Worm (Caenorhabditis elegans) whole organism, mixed stage, embryonic: ENCODE results near the gene F41B5.12.

Experiments used
- bed-3 ChIP-seq: fragments of 200-800 bp; sonication (Bioruptor generic); optimal IDR thresholded peaks from 3 replicates; lab custom pipeline; 2018; ENCODE audit warnings: mild to moderate bottlenecking, missing genetic modification characterization, moderate library complexity, missing compliant biosample characterization
- blmp-1 ChIP-seq: fragments of 150-350 bp; optimal IDR thresholded peaks from 2 replicates; lab custom pipeline; 2014; ENCODE audit warnings: missing biosample characterization, missing genetic modification characterization
- ceh-43 ChIP-seq: fragments of 200-800 bp; sonication (Bioruptor generic); optimal IDR thresholded peaks from 2 replicates; lab custom pipeline; 2018; ENCODE audit warnings: mild to moderate bottlenecking, missing genetic modification characterization, moderate library complexity, missing compliant biosample characterization
- ceh-83 ChIP-seq: fragments of 200-800 bp; sonication (Bioruptor generic); optimal IDR thresholded peaks from 2 replicates; lab custom pipeline; 2018; ENCODE audit warnings: mild to moderate bottlenecking, missing genetic modification characterization, missing compliant biosample characterization
- cnd-1 ChIP-seq: fragments of 200-800 bp; sonication (Bioruptor generic); optimal IDR thresholded peaks from 2 replicates; lab custom pipeline; 2018; ENCODE audit warnings: mild to moderate bottlenecking, missing genetic modification characterization, missing compliant biosample characterization
- drap-1 ChIP-seq: fragments of 200-800 bp; sonication (Bioruptor generic); optimal IDR thresholded peaks from 3 replicates; lab custom pipeline; 2018; ENCODE audit warnings: mild to moderate bottlenecking, missing genetic modification characterization, missing compliant biosample characterization
- elt-1 ChIP-seq: sonication (generic microtip); optimal IDR thresholded peaks from 2 replicates; lab custom pipeline; 2017; ENCODE audit warnings: missing genetic modification characterization, mild to moderate bottlenecking, missing compliant biosample characterization, antibody characterized with exemption, moderate library complexity, borderline replicate concordance; ENCODE audit not compliant: insufficient read depth
- elt-3 ChIP-seq: fragments of 150-350 bp; optimal IDR thresholded peaks from 2 replicates; lab custom pipeline; 2014; ENCODE audit warnings: missing biosample characterization, missing genetic modification characterization
- flh-1 ChIP-seq: fragments of 200-800 bp; sonication (Bioruptor generic); optimal IDR thresholded peaks from 2 replicates; lab custom pipeline; 2018; ENCODE audit warnings: mild to moderate bottlenecking, missing genetic modification characterization, moderate library complexity, missing compliant biosample characterization
- ham-2 ChIP-seq: fragments of 200-800 bp; sonication (Bioruptor generic); optimal IDR thresholded peaks from 2 replicates; lab custom pipeline; 2018; ENCODE audit warnings: mild to moderate bottlenecking, missing genetic modification characterization, missing compliant biosample characterization
- hlh-1 ChIP-seq: fragments of 150-350 bp; optimal IDR thresholded peaks from 2 replicates; lab custom pipeline; 2014; ENCODE audit warnings: missing biosample characterization, missing genetic modification reagents, missing genetic modification characterization
- lin-13 ChIP-seq: fragments of 150-350 bp; optimal IDR thresholded peaks from 2 replicates; lab custom pipeline; 2014; ENCODE audit warnings: missing biosample characterization, missing genetic modification characterization
- lin-32 ChIP-seq: fragments of 200-800 bp; sonication (Bioruptor generic); optimal IDR thresholded peaks from 2 replicates; lab custom pipeline; 2018; ENCODE audit warnings: mild to moderate bottlenecking, missing genetic modification characterization, missing compliant biosample characterization
- lsy-2 ChIP-seq: fragments of 150-350 bp; optimal IDR thresholded peaks from 2 replicates; lab custom pipeline; 2014; ENCODE audit warnings: missing biosample characterization, missing genetic modification characterization
- mab-5 ChIP-seq: fragments of 150-350 bp; optimal IDR thresholded peaks from 2 replicates; lab custom pipeline; 2014; ENCODE audit warnings: missing biosample characterization, missing genetic modification characterization
- mep-1 ChIP-seq: fragments of 150-350 bp; optimal IDR thresholded peaks from 2 replicates; lab custom pipeline; 2017; ENCODE audit warnings: missing biosample characterization, missing genetic modification reagents, missing genetic modification characterization, inconsistent platforms
- mls-2 ChIP-seq: sonication (generic microtip); optimal IDR thresholded peaks from 2 replicates; lab custom pipeline; 2016; ENCODE audit warnings: mild to moderate bottlenecking, missing genetic modification characterization, moderate library complexity, missing compliant biosample characterization
- nhr-237 ChIP-seq: fragments of 150-350 bp; optimal IDR thresholded peaks from 2 replicates; lab custom pipeline; 2014; ENCODE audit warnings: missing biosample characterization, missing genetic modification characterization
- nhr-28 ChIP-seq: fragments of 150-350 bp; optimal IDR thresholded peaks from 2 replicates; lab custom pipeline; 2014; ENCODE audit warnings: missing biosample characterization, missing genetic modification characterization
- nhr-76 ChIP-seq: sonication (generic microtip); optimal IDR thresholded peaks from 2 replicates; lab custom pipeline; 2017; ENCODE audit warnings: missing biosample characterization, missing genetic modification characterization
- pha-4 ChIP-seq: fragments of 150-350 bp; optimal IDR thresholded peaks from 2 replicates; lab custom pipeline; 2018; ENCODE audit warnings: missing biosample characterization, missing genetic modification reagents, missing genetic modification characterization
- sem-2 ChIP-seq: fragments of 200-800 bp; sonication (Bioruptor generic); optimal IDR thresholded peaks from 2 replicates; lab custom pipeline; 2018; ENCODE audit warnings: mild to moderate bottlenecking, missing genetic modification characterization, missing compliant biosample characterization
- snpc-4 ChIP-seq: fragments of 150-350 bp; optimal IDR thresholded peaks from 2 replicates; lab custom pipeline; 2014; ENCODE audit warnings: missing biosample characterization, missing genetic modification characterization
- tbx-8 ChIP-seq: fragments of 200-800 bp; sonication (Bioruptor generic); optimal IDR thresholded peaks from 2 replicates; lab custom pipeline; 2018; ENCODE audit warnings: mild to moderate bottlenecking, missing genetic modification characterization, moderate library complexity, missing compliant biosample characterization
- unc-120 ChIP-seq: sonication (generic microtip); optimal IDR thresholded peaks from 2 replicates; lab custom pipeline; 2017; ENCODE audit warnings: missing genetic modification characterization, missing compliant biosample characterization; ENCODE audit not compliant: poor library complexity, severe bottlenecking
- unc-39 ChIP-seq: fragments of 150-350 bp; optimal IDR thresholded peaks from 2 replicates; lab custom pipeline; 2014; ENCODE audit warnings: missing biosample characterization, missing genetic modification characterization
- unc-62 ChIP-seq: fragments of 150-350 bp; optimal IDR thresholded peaks from 2 replicates; lab custom pipeline; 2014; ENCODE audit warnings: missing biosample characterization, missing genetic modification reagents, missing genetic modification characterization
- zip-8 ChIP-seq: fragments of 150-350 bp; optimal IDR thresholded peaks from 2 replicates; lab custom pipeline; 2014; ENCODE audit warnings: missing biosample characterization, missing genetic modification characterization
- ztf-11 ChIP-seq: fragments of 150-350 bp; optimal IDR thresholded peaks from 2 replicates; lab custom pipeline; 2014; ENCODE audit warnings: missing biosample characterization, missing genetic modification characterization

The F41B5.12 gene

ce11 chrV:2260660-2261059, at the start of gene F41B5.12:
Gene F41B5.12 (plus strand): TSS chrV:2260960.
- TF ChIP-seq elt-1, result no peak
- TF ChIP-seq cnd-1 (tag; lab: Kevin White, UChicago), result no peak
- no peak for TF ChIP-seq mab-5 (tag; lab: Kevin White, UChicago)
- TF ChIP-seq ham-2 (GFP tag; lab: Kevin White, UChicago), result no peak
- TF ChIP-seq drap-1, result no peak
- no peak for TF ChIP-seq mep-1
- no peak for TF ChIP-seq ceh-43
- TF ChIP-seq bed-3 (GFP tag; lab: Kevin White, UChicago), result no peak
- no peak for TF ChIP-seq unc-120 (tag; lab: Kevin White, UChicago)
- TF ChIP-seq elt-3, result no peak
- TF ChIP-seq ceh-83 (GFP tag; lab: Kevin White, UChicago), result no peak

DNA sequence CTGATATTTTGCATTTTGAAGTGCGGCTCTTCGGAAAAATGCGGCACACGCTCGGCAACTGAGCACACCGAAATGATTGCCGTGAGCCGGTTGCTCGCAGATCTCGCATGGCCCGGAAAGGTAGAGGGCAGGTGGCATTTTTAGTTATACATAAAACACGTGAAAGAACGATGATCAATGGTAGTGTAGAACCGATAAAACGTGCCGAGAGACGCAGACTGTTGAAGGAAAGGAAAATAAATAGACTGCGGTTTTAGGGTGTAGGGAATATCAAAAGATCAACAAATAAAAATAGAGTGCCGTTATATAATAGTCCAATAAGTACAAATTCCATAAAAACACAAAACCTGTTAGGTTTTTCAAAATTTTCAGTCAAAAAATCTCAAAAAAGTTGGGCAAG, 48.8 kb upstream of the F41B5.12 start, which contains the start of gene nhr-133:
Gene nhr-133, minus strand, starts transcription at position 183 of the 400 bp plus-strand sequence.
- no peak for TF ChIP-seq snpc-4
- no peak for TF ChIP-seq nhr-28
- TF ChIP-seq sem-2 (GFP tag; lab: Kevin White, UChicago), result no peak
- no peak for TF ChIP-seq elt-1
- no peak for TF ChIP-seq flh-1 (GFP tag; lab: Kevin White, UChicago)
- no peak for TF ChIP-seq hlh-1
- no peak for TF ChIP-seq ham-2 (GFP tag; lab: Kevin White, UChicago)
- no peak for TF ChIP-seq zip-8 (tag; lab: Kevin White, UChicago)
- no peak for TF ChIP-seq bed-3 (GFP tag; lab: Kevin White, UChicago)

DNA sequence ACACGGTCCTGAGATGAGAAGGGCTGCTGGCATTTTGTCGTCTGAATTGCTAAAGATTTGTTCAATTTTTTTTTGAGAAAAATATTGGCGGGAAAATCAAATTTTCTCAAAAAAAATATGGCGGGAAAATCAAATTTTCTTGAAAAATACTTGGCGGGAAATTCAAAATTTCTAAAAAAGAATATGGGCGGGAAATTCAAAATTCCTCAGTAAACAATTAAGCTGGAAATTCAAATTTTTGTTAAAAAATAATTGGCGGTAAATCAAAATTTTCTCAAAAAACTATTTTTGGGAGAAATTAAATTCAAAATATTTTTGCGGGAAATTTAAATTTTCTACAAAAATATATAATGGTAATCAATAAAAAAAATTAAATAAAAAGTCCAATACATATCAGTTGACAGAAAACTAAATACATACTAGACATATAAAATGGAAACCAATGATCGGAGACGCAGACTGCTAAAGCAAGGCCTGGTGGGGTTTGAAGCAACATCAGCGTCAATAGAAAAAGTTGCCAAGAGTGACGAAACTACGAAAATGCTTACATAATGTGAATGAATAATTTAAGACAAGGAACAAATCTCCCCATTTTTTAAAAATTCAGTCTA, 46.2 kb upstream of the F41B5.12 start, which contains the start of gene nhr-184:
Gene nhr-184, minus strand, starts transcription at position 51 of the 611 bp plus-strand sequence.
- peak; percentile 6 for TF ChIP-seq pha-4 (tag; lab: Kevin White, UChicago)
- no peak for TF ChIP-seq lin-13 (tag; lab: Kevin White, UChicago)
- no peak for TF ChIP-seq tbx-8 (GFP tag; lab: Kevin White, UChicago)

DNA sequence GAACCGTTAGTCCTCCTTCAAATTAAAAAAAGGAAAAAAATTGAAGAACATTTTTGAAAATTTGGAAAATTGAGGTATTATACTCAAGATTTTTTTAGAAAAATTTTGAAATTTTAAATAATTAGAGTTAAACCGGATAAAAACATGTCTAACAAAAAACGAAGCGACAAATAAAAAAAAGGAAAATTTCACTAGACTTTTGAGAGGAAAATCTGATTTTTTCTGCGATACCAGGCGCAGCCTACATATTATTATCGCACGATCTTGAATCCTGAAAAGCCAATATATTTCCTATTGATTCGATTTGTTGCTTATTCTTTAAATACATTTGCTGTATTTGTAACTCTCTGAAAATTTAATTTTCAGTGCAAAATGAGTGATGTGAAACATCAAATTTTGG, 45.4 kb upstream of the F41B5.12 start, which contains the start of gene nstp-8:
Gene nstp-8, plus strand, starts transcription at position 301 of the 400 bp plus-strand sequence.
- TF ChIP-seq mls-2, result no peak
- TF ChIP-seq ceh-83 (GFP tag; lab: Kevin White, UChicago), result no peak
- no peak for TF ChIP-seq elt-1
- TF ChIP-seq unc-39 (tag; lab: Kevin White, UChicago), result no peak
- TF ChIP-seq unc-120 (tag; lab: Kevin White, UChicago), result no peak
- TF ChIP-seq zip-8 (tag; lab: Kevin White, UChicago), result no peak
- TF ChIP-seq sem-2 (GFP tag; lab: Kevin White, UChicago), result no peak
- TF ChIP-seq nhr-76, result no peak
- no peak for TF ChIP-seq lin-32
- TF ChIP-seq cnd-1 (tag; lab: Kevin White, UChicago), result no peak

ce11 chrV:2216927-2217326, 43.8 kb upstream of the F41B5.12 start:
- no peak for TF ChIP-seq tbx-8 (GFP tag; lab: Kevin White, UChicago)
- TF ChIP-seq drap-1, result no peak
- TF ChIP-seq zip-8 (tag; lab: Kevin White, UChicago), result no peak
- TF ChIP-seq hlh-1, result no peak
- TF ChIP-seq lsy-2 (tag; lab: Kevin White, UChicago), result no peak
- TF ChIP-seq elt-3, result no peak
- no peak for TF ChIP-seq blmp-1 (tag; lab: Kevin White, UChicago)
- TF ChIP-seq unc-62 (GFP tag; lab: Kevin White, UChicago), result no peak
- no peak for TF ChIP-seq elt-1
- no peak for TF ChIP-seq mep-1
- no peak for TF ChIP-seq lin-13 (tag; lab: Kevin White, UChicago)
- no peak for TF ChIP-seq snpc-4
- no peak for TF ChIP-seq mls-2
- TF ChIP-seq sem-2 (GFP tag; lab: Kevin White, UChicago), result no peak
- TF ChIP-seq ztf-11 (tag; lab: Kevin White, UChicago), result no peak
- TF ChIP-seq bed-3 (GFP tag; lab: Kevin White, UChicago), result no peak
- no peak for TF ChIP-seq unc-39 (tag; lab: Kevin White, UChicago)
- TF ChIP-seq flh-1 (GFP tag; lab: Kevin White, UChicago), result no peak
- TF ChIP-seq nhr-76, result no peak
- no peak for TF ChIP-seq nhr-237 (tag; lab: Kevin White, UChicago)
